Worm (Caenorhabditis elegans) whole organism, young adult: ENCODE data around the gene R05D3.3.

Experiments
- B0261.1 ChIP-seq: sonication (generic microtip); optimal IDR thresholded peaks from 2 replicates; lab custom pipeline; 2016; ENCODE audit warnings: mild to moderate bottlenecking, missing genetic modification characterization, moderate library complexity, missing compliant biosample characterization
- F23B12.7 ChIP-seq: sonication (generic microtip); optimal IDR thresholded peaks from 2 replicates; lab custom pipeline; 2017; ENCODE audit warnings: missing genetic modification characterization, mild to moderate bottlenecking, missing compliant biosample characterization, antibody characterized with exemption, moderate library complexity; ENCODE audit not compliant: insufficient read depth
- lin-35 ChIP-seq, 3 experiments: fragments of 150-350 bp in 2 of 3; sonication (generic microtip) in 1 of 3; optimal IDR thresholded peaks; 2 replicates each; lab custom pipeline; 2014 to 2018; ENCODE audit warnings: missing biosample characterization in 3 of 3, missing genetic modification characterization in 3 of 3, missing genetic modification reagents in 3 of 3
- ztf-3 ChIP-seq: fragments of 200-800 bp; sonication (Bioruptor generic); optimal IDR thresholded peaks from 2 replicates; lab custom pipeline; 2018; ENCODE audit warnings: mild to moderate bottlenecking, missing genetic modification characterization, missing compliant biosample characterization

ce11 chrIII:8380645-8381044 lies 16.8 kb downstream of the R05D3.3 start, which contains the start of gene R05D3.12:
- TF ChIP-seq lin-35 (GFP tag; optimal IDR thresholded peaks at IDR 0.05; lab: Kevin White, UChicago) (no peak), B0261.1 (tag; lab: Kevin White, UChicago) (no peak), ztf-3 (no peak), F23B12.7 (tag; lab: Kevin White, UChicago) (no peak)
